Worm (Caenorhabditis elegans) whole organism, early embryonic: ENCODE data around the gene clec-167.

ENCODE experiments used
- B0310.2 ChIP-seq: sonication (generic microtip); optimal IDR thresholded peaks from 2 replicates; lab custom pipeline; 2016; ENCODE audit warnings: mild to moderate bottlenecking, missing genetic modification characterization, missing compliant biosample characterization
- F13C5.2 ChIP-seq: sonication (generic microtip); optimal IDR thresholded peaks from 2 replicates; lab custom pipeline; 2017; ENCODE audit warnings: mild to moderate bottlenecking, missing genetic modification characterization, inconsistent platforms, missing compliant biosample characterization
- ama-1 ChIP-seq: fragments of 150-350 bp; optimal IDR thresholded peaks from 2 replicates; lab custom pipeline; 2014
- ceh-36 ChIP-seq: sonication (generic microtip); optimal IDR thresholded peaks from 2 replicates; lab custom pipeline; 2016; ENCODE audit warnings: missing genetic modification characterization, inconsistent platforms, missing compliant biosample characterization
- ets-7 ChIP-seq: sonication (generic microtip); optimal IDR thresholded peaks from 2 replicates; lab custom pipeline; 2016; ENCODE audit warnings: missing genotype, missing genetic modification characterization, missing compliant biosample characterization
- flt-1 ChIP-seq: fragments of 200-800 bp; sonication (Bioruptor generic); IDR thresholded peaks from 2 replicates; pipeline ENCODE4 v1.3.6; 2022; ENCODE audit warnings: missing genetic modification characterization, missing compliant biosample characterization
- hmbx-1 ChIP-seq: sonication (generic microtip); optimal IDR thresholded peaks from 2 replicates; lab custom pipeline; 2016; ENCODE audit warnings: mild to moderate bottlenecking, missing genetic modification characterization, missing compliant biosample characterization
- hmg-4 ChIP-seq: fragments of 200-800 bp; sonication (Bioruptor generic); optimal IDR thresholded peaks from 2 replicates; lab custom pipeline; 2018; ENCODE audit warnings: mild to moderate bottlenecking, missing genetic modification characterization, missing compliant biosample characterization
- hnd-1 ChIP-seq: sonication (generic microtip); optimal IDR thresholded peaks from 2 replicates; lab custom pipeline; 2016; ENCODE audit warnings: missing genetic modification characterization, missing compliant biosample characterization
- pes-1 ChIP-seq: fragments of 200-800 bp; sonication (Bioruptor generic); IDR thresholded peaks from 2 replicates; pipeline ENCODE4 v1.3.6; 2022; ENCODE audit warnings: missing genetic modification reagents, missing genetic modification characterization, missing compliant biosample characterization
- scrt-1 ChIP-seq: fragments of 200-800 bp; sonication (Bioruptor generic); IDR thresholded peaks from 2 replicates; pipeline ENCODE4 v1.3.6; 2022; ENCODE audit warnings: missing genetic modification characterization, missing compliant biosample characterization
- tbx-11 ChIP-seq: fragments of 200-800 bp; sonication (Bioruptor generic); IDR thresholded peaks from 2 replicates; pipeline ENCODE4 v1.3.6; 2022; ENCODE audit warnings: missing genetic modification characterization, missing compliant biosample characterization
- tbx-37 ChIP-seq: fragments of 200-800 bp; sonication (Bioruptor generic); conservative IDR thresholded peaks from 2 replicates; pipeline ENCODE4 v1.3.6; 2022; ENCODE audit warnings: missing genetic modification reagents, missing genetic modification characterization, missing compliant biosample characterization
- tra-4 ChIP-seq: sonication (generic microtip); optimal IDR thresholded peaks from 2 replicates; lab custom pipeline; 2017; ENCODE audit warnings: missing genetic modification characterization, missing compliant biosample characterization

- TF ChIP-seq flt-1 (GFP tag; lab: Robert Waterston, UW) (no peak), hmbx-1 (no peak), F13C5.2 (tag; lab: Kevin White, UChicago) (no peak), scrt-1 (GFP tag; lab: Robert Waterston, UW) (no peak), ama-1 (lab: Kevin White, UChicago) (no peak), ets-7 (tag; lab: Kevin White, UChicago) (no peak), ceh-36 (tag; lab: Kevin White, UChicago) (no peak), hnd-1 (tag; lab: Kevin White, UChicago) (no peak), tra-4 (tag; lab: Kevin White, UChicago) (no peak), tbx-37 (GFP tag; lab: Robert Waterston, UW) (no peak), tbx-11 (no peak), hmg-4 (no peak), B0310.2 (tag; lab: Kevin White, UChicago) (no peak), pes-1 (GFP tag; lab: Robert Waterston, UW) (no peak)
Observed at ce11 chrIV:1286549-1286948, 31.0 kb upstream of the clec-167 start.
